Fruit fly (Drosophila melanogaster) whole organism, prepupa: ENCODE measurements around the gene CG6985.
A peak's percentile ranks its signal among the peaks of the same experiment; 100 is the strongest.

ENCODE experiments used
- Blimp-1 ChIP-seq: fragments of 200-800 bp; sonication (Bioruptor generic); optimal IDR thresholded peaks from 3 replicates; lab custom pipeline; 2017; ENCODE audit warnings: missing biosample characterization, missing genetic modification characterization, mild to moderate bottlenecking, moderate library complexity, missing genetic modification reagents
- CG10631 ChIP-seq: fragments of 200-800 bp; sonication (Bioruptor generic); optimal IDR thresholded peaks from 2 replicates; lab custom pipeline; 2016; ENCODE audit warnings: missing biosample characterization, missing genetic modification characterization
- CG11294 ChIP-seq: fragments of 200-800 bp; sonication (Bioruptor generic); IDR thresholded peaks from 2 replicates; pipeline ENCODE4 v1.3.6; 2022; ENCODE audit warnings: missing biosample characterization, missing genetic modification characterization
- CG15336 ChIP-seq: fragments of 200-800 bp; sonication (Bioruptor generic); IDR thresholded peaks from 2 replicates; pipeline ENCODE4 v1.3.6; 2022; ENCODE audit warnings: missing biosample characterization, missing genetic modification characterization
- CG1621 ChIP-seq: fragments of 200-800 bp; sonication (Bioruptor generic); optimal IDR thresholded peaks from 3 replicates; lab custom pipeline; 2018; ENCODE audit warnings: missing biosample characterization, mild to moderate bottlenecking, missing genetic modification characterization
- CG16779 ChIP-seq: fragments of 200-800 bp; sonication (Bioruptor generic); optimal IDR thresholded peaks from 3 replicates; lab custom pipeline; 2017; ENCODE audit warnings: missing biosample characterization, mild to moderate bottlenecking, missing genetic modification characterization
- CG3032 ChIP-seq: fragments of 200-800 bp; optimal IDR thresholded peaks from 2 replicates; lab custom pipeline; 2019; ENCODE audit warnings: missing biosample characterization, mild to moderate bottlenecking, missing genetic modification characterization, moderate library complexity
- CG32006 ChIP-seq: fragments of 200-800 bp; sonication (Bioruptor generic); optimal IDR thresholded peaks from 3 replicates; lab custom pipeline; 2017; ENCODE audit warnings: missing biosample characterization, mild to moderate bottlenecking, missing genetic modification characterization
- CG34406 ChIP-seq: fragments of 200-800 bp; sonication (Bioruptor generic); optimal IDR thresholded peaks from 3 replicates; lab custom pipeline; 2016; ENCODE audit warnings: missing biosample characterization, missing genetic modification characterization
- CG3919 ChIP-seq: fragments of 200-800 bp; sonication (Bioruptor generic); optimal IDR thresholded peaks from 3 replicates; lab custom pipeline; 2016; ENCODE audit warnings: missing biosample characterization, missing genetic modification characterization
- CG4318 ChIP-seq: fragments of 200-800 bp; sonication (Bioruptor generic); optimal IDR thresholded peaks from 3 replicates; lab custom pipeline; 2017; ENCODE audit warnings: missing biosample characterization, mild to moderate bottlenecking, missing genetic modification characterization
- CG6276 ChIP-seq: fragments of 200-800 bp; sonication (Bioruptor generic); optimal IDR thresholded peaks from 2 replicates; lab custom pipeline; 2017; ENCODE audit warnings: missing biosample characterization, mild to moderate bottlenecking, missing genetic modification characterization
- CG6808 ChIP-seq: fragments of 200-800 bp; sonication (Bioruptor generic); optimal IDR thresholded peaks from 3 replicates; lab custom pipeline; 2017; ENCODE audit warnings: missing biosample characterization, missing genetic modification characterization, mild to moderate bottlenecking, moderate library complexity, missing genetic modification reagents
- CG6854 ChIP-seq: fragments of 200-800 bp; sonication (Bioruptor generic); optimal IDR thresholded peaks from 2 replicates; lab custom pipeline; 2017; ENCODE audit warnings: missing biosample characterization, mild to moderate bottlenecking, missing genetic modification characterization
- CG8119 ChIP-seq: fragments of 200-800 bp; sonication (Bioruptor generic); IDR thresholded peaks from 3 replicates; pipeline ENCODE4 v1.3.6; 2022; ENCODE audit warnings: missing biosample characterization, missing genetic modification characterization
- CG8632 ChIP-seq: fragments of 200-800 bp; sonication (Bioruptor generic); optimal IDR thresholded peaks from 3 replicates; lab custom pipeline; 2016; ENCODE audit warnings: missing biosample characterization, missing genetic modification characterization
- Eip75B ChIP-seq: fragments of 200-800 bp; sonication (Bioruptor generic); optimal IDR thresholded peaks from 3 replicates; lab custom pipeline; 2016; ENCODE audit warnings: missing biosample characterization, missing genetic modification characterization
- Eip78C ChIP-seq: fragments of 200-800 bp; sonication (Bioruptor generic); peaks from one replicate; lab custom pipeline; 2016; ENCODE audit warnings: missing biosample characterization, missing genetic modification characterization
- Eip93F ChIP-seq: fragments of 200-800 bp; sonication (Bioruptor generic); optimal IDR thresholded peaks from 2 replicates; lab custom pipeline; 2016; ENCODE audit warnings: missing biosample characterization, mild to moderate bottlenecking, missing genetic modification characterization
- Ets21C ChIP-seq: fragments of 200-800 bp; sonication (Bioruptor generic); optimal IDR thresholded peaks from 3 replicates; lab custom pipeline; 2016; ENCODE audit warnings: missing biosample characterization, missing genetic modification characterization
- Ets96B ChIP-seq: fragments of 200-800 bp; optimal IDR thresholded peaks from 2 replicates; lab custom pipeline; 2019; ENCODE audit warnings: missing biosample characterization, mild to moderate bottlenecking, missing genetic modification characterization, moderate library complexity
- Hr38 ChIP-seq: sonication (Bioruptor generic); optimal IDR thresholded peaks from 2 replicates; lab custom pipeline; 2016; ENCODE audit warnings: missing biosample characterization, missing genetic modification characterization
- Hr4 ChIP-seq: fragments of 200-800 bp; sonication (Bioruptor generic); optimal IDR thresholded peaks from 3 replicates; lab custom pipeline; 2016; ENCODE audit warnings: missing biosample characterization, missing genetic modification characterization
- Lpt ChIP-seq: fragments of 200-800 bp; sonication (Bioruptor generic); optimal IDR thresholded peaks from 3 replicates; lab custom pipeline; 2016; ENCODE audit warnings: missing biosample characterization, missing genetic modification characterization
- OdsH ChIP-seq: fragments of 200-800 bp; sonication (Bioruptor generic); optimal IDR thresholded peaks from 3 replicates; lab custom pipeline; 2016; ENCODE audit warnings: missing biosample characterization, missing genetic modification characterization
- Smox ChIP-seq: fragments of 200-800 bp; sonication (Bioruptor generic); optimal IDR thresholded peaks from 3 replicates; lab custom pipeline; 2016; ENCODE audit warnings: missing biosample characterization, missing genetic modification characterization
- Sox15 ChIP-seq: fragments of 200-800 bp; sonication (Bioruptor generic); optimal IDR thresholded peaks from 3 replicates; lab custom pipeline; 2016; ENCODE audit warnings: missing biosample characterization, missing genetic modification characterization
- achi ChIP-seq: fragments of 200-800 bp; sonication (Bioruptor generic); optimal IDR thresholded peaks from 3 replicates; lab custom pipeline; 2016; ENCODE audit warnings: missing biosample characterization, missing genetic modification characterization
- cyc ChIP-seq: fragments of 200-800 bp; sonication (Bioruptor generic); optimal IDR thresholded peaks from 3 replicates; lab custom pipeline; 2016; ENCODE audit warnings: missing biosample characterization, missing genetic modification characterization
- dac ChIP-seq: fragments of 200-800 bp; sonication (Bioruptor generic); optimal IDR thresholded peaks from 2 replicates; lab custom pipeline; 2017; ENCODE audit warnings: missing biosample characterization, mild to moderate bottlenecking, missing genetic modification characterization
- eg ChIP-seq: fragments of 200-800 bp; sonication (Bioruptor generic); IDR thresholded peaks from 3 replicates; pipeline ENCODE4 v1.3.6; 2022; ENCODE audit warnings: missing biosample characterization, missing genetic modification characterization
- fd59A ChIP-seq: fragments of 200-800 bp; sonication (Bioruptor generic); optimal IDR thresholded peaks from 2 replicates; lab custom pipeline; 2017; ENCODE audit warnings: missing biosample characterization, mild to moderate bottlenecking, missing genetic modification characterization, missing genetic modification reagents
- lz ChIP-seq: fragments of 200-800 bp; sonication (Bioruptor generic); optimal IDR thresholded peaks from 3 replicates; lab custom pipeline; 2016; ENCODE audit warnings: missing biosample characterization, missing genetic modification characterization
- net ChIP-seq: fragments of 200-800 bp; sonication (Bioruptor generic); optimal IDR thresholded peaks from 3 replicates; lab custom pipeline; 2016; ENCODE audit warnings: missing biosample characterization, missing genetic modification characterization
- salr ChIP-seq, 2 experiments: fragments of 200-800 bp; sonication (Bioruptor generic); optimal IDR thresholded peaks; 3 replicates each; lab custom pipeline; 2016 to 2018; ENCODE audit warnings: missing biosample characterization in 2 of 2, missing genetic modification characterization in 2 of 2, mild to moderate bottlenecking in 1 of 2
- spab ChIP-seq: fragments of 200-800 bp; sonication (Bioruptor generic); optimal IDR thresholded peaks from 2 replicates; lab custom pipeline; 2017; ENCODE audit warnings: missing biosample characterization, mild to moderate bottlenecking, missing genetic modification characterization, missing genetic modification reagents
- ss ChIP-seq, 2 experiments: fragments of 200-800 bp; sonication (Bioruptor generic); optimal IDR thresholded peaks; 2 replicates in 1 of 2; 3 replicates in 1 of 2; lab custom pipeline; 2017 to 2018; ENCODE audit warnings: mild to moderate bottlenecking in 2 of 2, missing biosample characterization in 2 of 2, missing genetic modification characterization in 2 of 2, moderate library complexity in 1 of 2
- svp ChIP-seq: fragments of 200-800 bp; sonication (Bioruptor generic); peaks from one replicate; lab custom pipeline; 2016; ENCODE audit warnings: missing biosample characterization, missing genetic modification characterization
- topi ChIP-seq: fragments of 200-800 bp; sonication (Bioruptor generic); optimal IDR thresholded peaks from 3 replicates; lab custom pipeline; 2016; ENCODE audit warnings: missing biosample characterization, missing genetic modification characterization
- vri ChIP-seq: fragments of 200-800 bp; sonication (Bioruptor generic); optimal IDR thresholded peaks from 3 replicates; lab custom pipeline; 2016; ENCODE audit warnings: missing biosample characterization, mild to moderate bottlenecking, missing genetic modification characterization

The CG6985 gene

DNA sequence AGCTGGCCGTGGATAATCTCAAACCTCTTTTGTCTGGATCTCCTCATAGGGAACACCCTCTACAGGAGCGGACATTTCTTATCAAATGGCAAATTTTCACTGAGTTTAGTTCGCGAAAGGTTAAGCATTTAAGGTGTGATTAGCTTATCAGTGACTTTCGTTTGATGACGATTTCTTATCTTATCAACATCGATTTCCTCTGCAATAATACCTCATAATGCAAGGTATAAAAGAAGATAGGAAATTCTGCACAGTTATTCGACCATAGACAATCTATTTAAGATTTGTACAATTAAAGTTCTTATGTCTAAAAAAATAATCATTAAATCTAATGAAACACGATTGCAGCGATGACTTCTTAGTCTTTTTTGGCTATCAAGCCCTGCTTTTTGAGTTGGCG is 7.2 kb upstream of the CG6985 start, which contains the start of gene Takl2:
Takl2 (minus strand) TSS at position 101 of the 400 bp plus-strand sequence.
- TF ChIP-seq CG1621 (tag; lab: Kevin White, UChicago) (no peak), Eip78C (GFP tag; lab: Kevin White, UChicago) (no peak), fd59A (GFP tag; lab: Kevin White, UChicago) (no peak), dac (GFP tag; lab: Kevin White, UChicago) (no peak), Sox15 (no peak), OdsH (no peak), Blimp-1 (GFP tag; lab: Kevin White, UChicago) (no peak), achi (GFP tag; lab: Kevin White, UChicago) (no peak), CG15336 (GFP tag; lab: Robert Waterston, UW) (no peak)

dm6 chr3R:22745432-22745831 is 4.5 kb downstream of the CG6985 start, which contains the start of the genes vret and HP1c:
TSS of gene vret (minus strand) at chr3R:22745581.
TSS of gene HP1c (plus strand) at chr3R:22745620.
- no peak for TF ChIP-seq Eip75B
- TF ChIP-seq cyc (GFP tag; lab: Kevin White, UChicago), result no peak
- TF ChIP-seq CG3032, result no peak
- TF ChIP-seq Eip93F (GFP tag; lab: Kevin White, UChicago), result no peak

- TF ChIP-seq CG8119 (GFP tag; lab: Robert Waterston, UW) (no peak), CG34406 (no peak), Ets96B (no peak), Hr4 (GFP tag; lab: Kevin White, UChicago) (no peak), Hr38 (GFP tag; lab: Kevin White, UChicago) (no peak)
- TF ChIP-seq, all 60 proteins: peak for 0
These were observed 6.6 kb downstream of the CG6985 start, which contains the start of gene CG17141 for dm6 chr3R:22747423-22748090. TSS of gene CG17141 (minus strand) at chr3R:22747599.

DNA sequence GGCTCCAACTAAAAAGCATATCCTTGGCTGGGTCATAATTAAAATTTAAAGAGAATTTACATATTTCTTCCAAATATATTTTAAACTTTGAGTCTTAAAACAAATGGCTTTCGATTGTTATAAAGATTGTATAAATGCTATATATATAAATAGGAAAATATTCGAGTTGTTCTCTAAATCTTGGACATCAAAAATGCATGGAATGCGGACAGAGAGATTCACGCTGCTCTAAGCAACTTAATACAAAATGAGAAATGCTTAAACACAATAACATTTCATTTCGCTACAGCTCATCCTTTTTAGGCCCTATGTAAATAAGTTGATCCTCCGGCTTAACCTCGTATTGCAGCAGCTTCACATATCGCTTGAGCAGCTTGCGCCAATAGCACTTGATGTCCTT is 8.0 kb downstream of the CG6985 start, which contains the start of gene CG31139:
CG31139 (minus strand) TSS at position 101 of the 400 bp plus-strand sequence.
- TF ChIP-seq Eip75B (no peak), Smox (GFP tag; lab: Kevin White, UChicago) (no peak), net (GFP tag; lab: Kevin White, UChicago) (no peak), CG32006 (GFP tag; lab: Kevin White, UChicago) (no peak), CG6854 (GFP tag; lab: Kevin White, UChicago) (no peak), topi (no peak), eg (no peak), svp (no peak), CG3919 (GFP tag; lab: Kevin White, UChicago) (no peak), ss (GFP tag; optimal IDR thresholded peaks at IDR 0.05; lab: Kevin White, UChicago) (no peak), lz (GFP tag; lab: Kevin White, UChicago) (no peak), Hr38 (GFP tag; lab: Kevin White, UChicago) (no peak), CG8632 (GFP tag; lab: Kevin White, UChicago) (no peak), Eip78C (GFP tag; lab: Kevin White, UChicago) (no peak), salr (GFP tag; optimal IDR thresholded peaks at IDR 0.05; lab: Kevin White, UChicago) (no peak), Lpt (GFP tag; lab: Kevin White, UChicago) (no peak)

DNA sequence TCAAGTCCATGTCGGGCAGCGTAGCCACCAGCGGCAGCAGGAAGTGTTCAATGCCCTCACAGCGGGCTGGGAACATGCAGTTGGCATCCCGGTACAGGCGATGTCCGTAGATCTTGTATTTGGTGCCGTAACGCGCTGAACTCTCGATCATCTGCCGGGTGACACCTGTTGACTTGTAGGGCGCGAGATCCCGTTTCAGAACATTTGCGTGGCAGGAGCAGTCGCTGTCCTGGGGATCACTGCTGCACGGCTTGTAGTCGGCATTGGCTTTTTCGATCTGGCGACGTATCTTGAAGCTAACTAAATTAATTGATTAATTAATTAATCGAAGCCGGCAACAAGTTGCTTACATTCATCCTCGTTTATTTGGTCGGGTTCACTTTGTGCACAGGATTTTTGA is 9.1 kb downstream of the CG6985 start:
- no peak for TF ChIP-seq CG16779
- TF ChIP-seq Lpt (GFP tag; lab: Kevin White, UChicago), result no peak

dm6 chr3R:22750534-22750947 is 9.6 kb downstream of the CG6985 start, which contains the start of the genes rumi, CG7029 and Usp12-46:
TSS of gene rumi (minus strand) at chr3R:22750597.
TSS of gene CG7029 (plus strand) at chr3R:22750901.
TSS of gene Usp12-46 (plus strand) at chr3R:22750901.
- TF ChIP-seq vri (GFP tag; lab: Kevin White, UChicago) (no peak), CG11294 (peak; percentile 53; the same call in 1 of the 2 replicates), salr (GFP tag; optimal IDR thresholded peaks at IDR 0.05; lab: Kevin White, UChicago) (peak in 1 of 2 experiments; percentile 62), CG6276 (no peak), CG4318 (GFP tag; lab: Kevin White, UChicago) (no peak), Smox (GFP tag; lab: Kevin White, UChicago) (no peak), Ets21C (GFP tag; lab: Kevin White, UChicago) (no peak), Eip93F (GFP tag; lab: Kevin White, UChicago) (no peak), achi (GFP tag; lab: Kevin White, UChicago) (peak; percentile 77), CG8119 (GFP tag; lab: Robert Waterston, UW) (peak; percentile 65; the same call in 2 of the 3 replicates), CG6808 (GFP tag; lab: Kevin White, UChicago) (peak; percentile 22), CG3919 (GFP tag; lab: Kevin White, UChicago) (no peak), spab (GFP tag; lab: Kevin White, UChicago) (no peak), Hr4 (GFP tag; lab: Kevin White, UChicago) (no peak), Lpt (GFP tag; lab: Kevin White, UChicago) (peak; percentile 68), ss (GFP tag; optimal IDR thresholded peaks at IDR 0.05; lab: Kevin White, UChicago) (no peak), CG32006 (GFP tag; lab: Kevin White, UChicago) (no peak), CG10631 (GFP tag; lab: Kevin White, UChicago) (no peak)
